Fruit fly (Drosophila melanogaster) whole organism, embryonic: Measurements from ENCODE around the gene twe.

Experiments
- BtbVII ChIP-seq: fragments of 200-800 bp; sonication (Bioruptor generic); optimal IDR thresholded peaks from 3 replicates; lab custom pipeline; 2017; ENCODE audit warnings: missing biosample characterization, mild to moderate bottlenecking, missing genetic modification characterization
- Bteb2 ChIP-seq: fragments of 200-800 bp; sonication (Bioruptor generic); optimal IDR thresholded peaks from 2 replicates; lab custom pipeline; 2016; ENCODE audit warnings: missing biosample characterization, missing genetic modification characterization
- CG11085 ChIP-seq: fragments of 200-800 bp; sonication (Bioruptor generic); IDR thresholded peaks from 2 replicates; pipeline ENCODE4 v1.3.6; 2022; ENCODE audit warnings: missing biosample characterization, missing genetic modification characterization
- CG13123 ChIP-seq: fragments of 200-800 bp; sonication (Bioruptor generic); optimal IDR thresholded peaks from 2 replicates; lab custom pipeline; 2016; ENCODE audit warnings: missing biosample characterization, missing genetic modification characterization
- CG1602 ChIP-seq: fragments of 200-800 bp; sonication (Bioruptor generic); optimal IDR thresholded peaks from 3 replicates; lab custom pipeline; 2016; ENCODE audit warnings: missing biosample characterization, missing genetic modification characterization
- CG2120 ChIP-seq: fragments of 200-800 bp; sonication (Bioruptor generic); optimal IDR thresholded peaks from 3 replicates; lab custom pipeline; 2016; ENCODE audit warnings: missing biosample characterization, missing genetic modification characterization
- CG30403 ChIP-seq: fragments of 200-800 bp; sonication (Bioruptor generic); optimal IDR thresholded peaks from 3 replicates; lab custom pipeline; 2016; ENCODE audit warnings: missing biosample characterization, missing genetic modification characterization
- CG32772 ChIP-seq: fragments of 200-800 bp; sonication (Bioruptor generic); IDR thresholded peaks from 2 replicates; pipeline ENCODE4 v1.3.6; 2022; ENCODE audit warnings: missing biosample characterization, missing genetic modification characterization
- CG6854 ChIP-seq: fragments of 200-800 bp; sonication (Bioruptor generic); optimal IDR thresholded peaks from 3 replicates; lab custom pipeline; 2017; ENCODE audit warnings: missing biosample characterization, mild to moderate bottlenecking, missing genetic modification characterization
- CG8089 ChIP-seq: fragments of 200-800 bp; sonication (Bioruptor generic); optimal IDR thresholded peaks from 3 replicates; lab custom pipeline; 2016; ENCODE audit warnings: missing biosample characterization, missing genetic modification characterization
- CG9797 ChIP-seq: fragments of 200-800 bp; sonication (Bioruptor generic); optimal IDR thresholded peaks from 3 replicates; lab custom pipeline; 2018; ENCODE audit warnings: missing biosample characterization, mild to moderate bottlenecking, missing genetic modification characterization
- CTCF ChIP-seq: fragments of 200-800 bp; sonication (Bioruptor generic); optimal IDR thresholded peaks from 2 replicates; lab custom pipeline; 2017; ENCODE audit warnings: missing biosample characterization, mild to moderate bottlenecking, missing genetic modification characterization, moderate library complexity
- D19B ChIP-seq: fragments of 200-800 bp; sonication (Bioruptor generic); optimal IDR thresholded peaks from 2 replicates; lab custom pipeline; 2017; ENCODE audit warnings: missing biosample characterization, mild to moderate bottlenecking, missing genetic modification characterization
- Dbx ChIP-seq: fragments of 200-800 bp; sonication (Bioruptor generic); IDR thresholded peaks from 3 replicates; pipeline ENCODE4 v1.3.6; 2022; ENCODE audit warnings: missing biosample characterization, missing genetic modification characterization
- Dip2 ChIP-seq: fragments of 200-800 bp; sonication (Bioruptor generic); IDR thresholded peaks from 2 replicates; pipeline ENCODE4 v1.3.6; 2022; ENCODE audit warnings: missing biosample characterization, missing genetic modification characterization
- Doc3 ChIP-seq: fragments of 200-800 bp; sonication (Bioruptor generic); IDR thresholded peaks from 3 replicates; pipeline ENCODE4 v1.3.6; 2022; ENCODE audit warnings: missing biosample characterization, missing genetic modification characterization; ENCODE audit not compliant: partially characterized antibody
- Ets65A ChIP-seq: fragments of 200-800 bp; sonication (Bioruptor generic); peaks from one replicate; lab custom pipeline; 2016; ENCODE audit warnings: missing biosample characterization, missing genetic modification characterization
- HLH3B ChIP-seq: fragments of 200-800 bp; sonication (Bioruptor generic); IDR thresholded peaks from 2 replicates; pipeline ENCODE4 v1.3.6; 2022; ENCODE audit warnings: missing biosample characterization, missing genetic modification characterization
- HLHmδ ChIP-seq: fragments of 200-800 bp; sonication (Bioruptor generic); optimal IDR thresholded peaks from 2 replicates; lab custom pipeline; 2018; ENCODE audit warnings: missing biosample characterization, mild to moderate bottlenecking, missing genetic modification characterization, moderate library complexity
- HmgZ ChIP-seq: fragments of 200-800 bp; sonication (Bioruptor generic); optimal IDR thresholded peaks from 2 replicates; lab custom pipeline; 2018; ENCODE audit warnings: missing biosample characterization, mild to moderate bottlenecking, missing genetic modification characterization
- Hsf ChIP-seq: fragments of 200-800 bp; sonication (Bioruptor generic); optimal IDR thresholded peaks from 3 replicates; lab custom pipeline; 2016; ENCODE audit warnings: missing biosample characterization, missing genetic modification characterization
- Max ChIP-seq: fragments of 200-800 bp; sonication (Bioruptor generic); optimal IDR thresholded peaks from 2 replicates; lab custom pipeline; 2016; ENCODE audit warnings: missing biosample characterization, mild to moderate bottlenecking, missing genetic modification characterization
- Myb ChIP-seq: fragments of 200-800 bp; sonication (Bioruptor generic); optimal IDR thresholded peaks from 2 replicates; lab custom pipeline; 2016; ENCODE audit warnings: missing biosample characterization, missing genetic modification characterization
- NFAT ChIP-seq: fragments of 200-800 bp; sonication (Bioruptor generic); IDR thresholded peaks from 2 replicates; pipeline ENCODE4 v1.3.6; 2022; ENCODE audit warnings: missing biosample characterization, missing genetic modification characterization
- NK7.1 ChIP-seq: fragments of 200-800 bp; sonication (Bioruptor generic); optimal IDR thresholded peaks from 3 replicates; lab custom pipeline; 2016; ENCODE audit warnings: missing biosample characterization, missing genetic modification characterization
- Neu2 ChIP-seq: fragments of 200-800 bp; sonication (Bioruptor generic); optimal IDR thresholded peaks from 3 replicates; lab custom pipeline; 2016; ENCODE audit warnings: missing biosample characterization, missing genetic modification characterization, borderline replicate concordance
- NfI ChIP-seq: fragments of 200-800 bp; sonication (Bioruptor generic); optimal IDR thresholded peaks from 3 replicates; lab custom pipeline; 2018; ENCODE audit warnings: missing biosample characterization, mild to moderate bottlenecking, missing genetic modification characterization, moderate library complexity
- Side ChIP-seq: fragments of 200-800 bp; sonication (Bioruptor generic); optimal IDR thresholded peaks from 2 replicates; lab custom pipeline; 2016; ENCODE audit warnings: missing biosample characterization, missing genetic modification characterization
- Sox102F ChIP-seq: fragments of 200-800 bp; sonication (Bioruptor generic); optimal IDR thresholded peaks from 2 replicates; lab custom pipeline; 2018; ENCODE audit warnings: missing biosample characterization, mild to moderate bottlenecking, missing genetic modification characterization, moderate library complexity
- Sry-δ ChIP-seq: fragments of 200-800 bp; sonication (Bioruptor generic); optimal IDR thresholded peaks from 2 replicates; lab custom pipeline; 2016; ENCODE audit warnings: missing biosample characterization, missing genetic modification characterization
- az2 ChIP-seq: fragments of 200-800 bp; sonication (Bioruptor generic); optimal IDR thresholded peaks from 3 replicates; lab custom pipeline; 2016; ENCODE audit warnings: missing biosample characterization, missing genetic modification characterization
- bcd ChIP-seq: fragments of 200-800 bp; sonication (Bioruptor generic); optimal IDR thresholded peaks from 2 replicates; lab custom pipeline; 2017; ENCODE audit warnings: missing biosample characterization, mild to moderate bottlenecking, missing genetic modification characterization
- bowl ChIP-seq: fragments of 200-800 bp; sonication (Bioruptor generic); IDR thresholded peaks from 2 replicates; pipeline ENCODE4 v1.3.6; 2022; ENCODE audit warnings: missing biosample characterization, missing genetic modification characterization
- cato ChIP-seq: fragments of 200-800 bp; sonication (Bioruptor generic); optimal IDR thresholded peaks from 2 replicates; lab custom pipeline; 2016; ENCODE audit warnings: missing biosample characterization, missing genetic modification characterization, borderline replicate concordance
- chn ChIP-seq: fragments of 200-800 bp; sonication (Bioruptor generic); optimal IDR thresholded peaks from 2 replicates; lab custom pipeline; 2016; ENCODE audit warnings: missing biosample characterization, missing genetic modification characterization
- ems ChIP-seq: fragments of 200-800 bp; sonication (Bioruptor generic); optimal IDR thresholded peaks from 3 replicates; lab custom pipeline; 2016; ENCODE audit warnings: missing biosample characterization, missing genetic modification characterization
- exex ChIP-seq: fragments of 200-800 bp; sonication (Bioruptor generic); optimal IDR thresholded peaks from 4 replicates; lab custom pipeline; 2018; ENCODE audit warnings: missing biosample characterization, mild to moderate bottlenecking, missing genetic modification characterization, moderate library complexity
- h ChIP-seq: fragments of >200 bp; optimal IDR thresholded peaks from 2 replicates; lab custom pipeline; 2017
- jing ChIP-seq: fragments of 200-800 bp; sonication (Bioruptor generic); optimal IDR thresholded peaks from 2 replicates; lab custom pipeline; 2018; ENCODE audit warnings: missing biosample characterization, mild to moderate bottlenecking, missing genetic modification characterization
- kni ChIP-seq: fragments of 200-800 bp; sonication (Bioruptor generic); optimal IDR thresholded peaks from 3 replicates; lab custom pipeline; 2017; ENCODE audit warnings: mild to moderate bottlenecking, missing biosample characterization, missing genetic modification reagents, missing genetic modification characterization
- oc ChIP-seq: fragments of 200-800 bp; sonication (Bioruptor generic); optimal IDR thresholded peaks from 2 replicates; lab custom pipeline; 2018; ENCODE audit warnings: missing biosample characterization, mild to moderate bottlenecking, missing genetic modification characterization, moderate library complexity
- odd ChIP-seq: fragments of 200-800 bp; sonication (Bioruptor generic); optimal IDR thresholded peaks from 2 replicates; lab custom pipeline; 2017; ENCODE audit warnings: missing biosample characterization, mild to moderate bottlenecking, missing genetic modification characterization
- p53 ChIP-seq: fragments of 200-800 bp; sonication (Bioruptor generic); optimal IDR thresholded peaks from 2 replicates; lab custom pipeline; 2016; ENCODE audit warnings: missing biosample characterization, missing genetic modification characterization
- pho ChIP-seq: fragments of 200-800 bp; sonication (Bioruptor generic); optimal IDR thresholded peaks from 2 replicates; lab custom pipeline; 2016; ENCODE audit warnings: missing biosample characterization, missing genetic modification characterization
- pita ChIP-seq: fragments of 200-800 bp; sonication (Bioruptor generic); optimal IDR thresholded peaks from 2 replicates; lab custom pipeline; 2017; ENCODE audit warnings: missing biosample characterization, mild to moderate bottlenecking, missing genetic modification characterization
- row ChIP-seq: fragments of 200-800 bp; sonication (Bioruptor generic); IDR thresholded peaks from 3 replicates; pipeline ENCODE4 v1.3.6; 2022; ENCODE audit warnings: missing biosample characterization, missing genetic modification characterization
- sc ChIP-seq, 3 experiments: fragments of >200 bp in 2 of 3; fragments of 200-800 bp in 1 of 3; sonication (Bioruptor generic) in 1 of 3; optimal IDR thresholded peaks; 2 replicates in 2 of 3; 3 replicates in 1 of 3; lab custom pipeline; 2017; ENCODE audit warnings: mild to moderate bottlenecking in 1 of 3, missing biosample characterization in 1 of 3, missing genetic modification characterization in 1 of 3, missing genetic modification reagents in 1 of 3
- sens ChIP-seq: fragments of 200-800 bp; sonication (Bioruptor generic); peaks from one replicate; lab custom pipeline; 2016; ENCODE audit warnings: missing biosample characterization, missing genetic modification characterization
- sisA ChIP-seq: fragments of 200-800 bp; sonication (Bioruptor generic); IDR thresholded peaks from 2 replicates; pipeline ENCODE4 v1.3.6; 2022; ENCODE audit warnings: missing biosample characterization, missing genetic modification characterization
- twi ChIP-seq: fragments of 200-800 bp; optimal IDR thresholded peaks from 2 replicates; lab custom pipeline; 2019; ENCODE audit warnings: missing biosample characterization, mild to moderate bottlenecking, missing genetic modification characterization, moderate library complexity
- usp ChIP-seq: fragments of >200 bp; optimal IDR thresholded peaks from 2 replicates; lab custom pipeline; 2017; ENCODE audit warnings: missing biosample characterization, missing genetic modification characterization
- vfl ChIP-seq: fragments of 200-800 bp; sonication (Bioruptor generic); optimal IDR thresholded peaks from 2 replicates; lab custom pipeline; 2016; ENCODE audit warnings: missing biosample characterization, missing genetic modification characterization

The twe gene

DNA sequence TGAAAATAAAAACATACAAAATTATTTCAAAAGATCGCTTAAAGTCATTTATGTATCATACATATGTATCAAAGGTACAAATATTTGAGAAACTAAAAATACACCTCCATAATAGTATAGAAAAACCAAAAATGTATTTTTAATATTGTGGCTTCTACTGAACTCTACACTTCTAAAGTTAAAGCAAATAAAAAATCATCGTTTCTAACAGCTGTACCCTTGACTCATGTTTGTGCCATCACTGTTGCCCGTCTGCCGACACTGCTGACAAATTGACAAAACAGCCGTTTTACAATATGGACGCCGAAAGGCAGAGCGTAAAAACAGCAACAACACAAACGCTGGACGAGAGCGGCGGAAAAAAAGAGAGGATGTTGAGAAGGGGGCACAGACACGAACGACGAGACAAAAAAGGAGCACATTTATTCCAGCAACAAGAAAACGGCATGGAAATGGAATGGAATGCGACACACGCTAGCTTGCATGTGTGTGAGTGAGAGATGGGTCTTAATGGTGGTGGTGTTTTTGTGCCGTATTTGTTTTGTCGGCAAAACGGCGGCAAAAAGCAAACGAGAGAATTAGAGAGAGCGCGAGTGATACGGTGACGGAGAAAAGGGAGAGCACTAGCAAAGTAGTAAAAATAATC is 24.8 kb upstream of the twe start (continued):
- TF ChIP-seq CG2120 (GFP tag; lab: Kevin White, UChicago) (peak; percentile 94), sens (peak; percentile 95), CTCF (GFP tag; lab: Kevin White, UChicago) (peak; percentile 12), Hsf (GFP tag; lab: Kevin White, UChicago) (peak; percentile 78), twi (tag; lab: Kevin White, UChicago) (peak; percentile 63), D19B (GFP tag; lab: Kevin White, UChicago) (peak; percentile 82), ems (GFP tag; lab: Kevin White, UChicago) (peak; percentile 21), CG11085 (GFP tag; lab: Robert Waterston, UW) (no peak), usp (GFP tag; lab: Kevin White, UChicago) (no peak), NK7.1 (GFP tag; lab: Kevin White, UChicago) (peak; percentile 69), BtbVII (peak; percentile 69), Neu2 (GFP tag; lab: Kevin White, UChicago) (no peak), CG8089 (GFP tag; lab: Kevin White, UChicago) (peak; percentile 55), Sry-δ (GFP tag; lab: Kevin White, UChicago) (peak; percentile 41), kni (peak; percentile 93), CG32772 (no peak), HLH3B (no peak), p53 (GFP tag; lab: Kevin White, UChicago) (no peak), CG6854 (GFP tag; lab: Kevin White, UChicago) (peak; percentile 64), NFAT (GFP tag; lab: Robert Waterston, UW) (no peak), Ets65A (peak; percentile 92), HLHmδ (GFP tag; lab: Kevin White, UChicago) (no peak), Side (peak; percentile 72), Sox102F (GFP tag; lab: Kevin White, UChicago) (peak; percentile 87), CG30403 (GFP tag; lab: Kevin White, UChicago) (peak; percentile 82), CG9797 (no peak), Max (GFP tag; lab: Kevin White, UChicago) (peak; percentile 66), odd (GFP tag; lab: Kevin White, UChicago) (peak; percentile 74), Myb (peak; percentile 72), exex (tag; lab: Kevin White, UChicago) (peak; percentile 44), jing (GFP tag; lab: Kevin White, UChicago) (peak; percentile 38), Dip2 (no peak), CG13123 (GFP tag; lab: Kevin White, UChicago) (peak; percentile 73), az2 (GFP tag; lab: Kevin White, UChicago) (peak; percentile 74), bowl (GFP tag; lab: Robert Waterston, UW) (no peak), cato (peak; percentile 52), pho (peak; percentile 85), Bteb2 (GFP tag; lab: Kevin White, UChicago) (peak; percentile 71), chn (GFP tag; lab: Kevin White, UChicago) (peak; percentile 68), pita (GFP tag; lab: Kevin White, UChicago) (no peak), h (no peak), sc (optimal IDR thresholded peaks at IDR 0.05; lab: Kevin White, UChicago) (no peak), sc (GFP tag; optimal IDR thresholded peaks at IDR 0.05; lab: Kevin White, UChicago) (peak; percentile 68), CG1602 (GFP tag; lab: Kevin White, UChicago) (peak; percentile 79), Doc3 (no peak), HmgZ (tag; lab: Kevin White, UChicago) (peak; percentile 59), row (no peak), NfI (GFP tag; lab: Kevin White, UChicago) (peak; percentile 81), vfl (GFP tag; lab: Kevin White, UChicago) (peak; percentile 45), Dbx (GFP tag; lab: Robert Waterston, UW) (no peak), bcd (GFP tag; lab: Kevin White, UChicago) (peak; percentile 84), sisA (no peak), oc (peak; percentile 48)
